Fruit fly (Drosophila melanogaster) whole organism, pupa: ENCODE measurements around the gene Cyp4ae1.

Experiments used
- CG10348 ChIP-seq: fragments of 200-800 bp; sonication (Bioruptor generic); IDR thresholded peaks from 2 replicates; pipeline ENCODE4 v1.3.6; 2022; ENCODE audit warnings: missing biosample characterization, missing genetic modification characterization
- CG12605 ChIP-seq: fragments of 200-800 bp; sonication (Bioruptor generic); IDR thresholded peaks from 2 replicates; pipeline ENCODE4 v1.3.6; 2022; ENCODE audit warnings: missing biosample characterization, missing genetic modification characterization
- CG13204 ChIP-seq: fragments of 200-800 bp; sonication (Bioruptor generic); optimal IDR thresholded peaks from 2 replicates; lab custom pipeline; 2018; ENCODE audit warnings: missing biosample characterization, mild to moderate bottlenecking, missing genetic modification characterization, moderate library complexity
- CG14655 ChIP-seq: fragments of 200-800 bp; sonication (Bioruptor generic); optimal IDR thresholded peaks from 3 replicates; lab custom pipeline; 2017; ENCODE audit warnings: mild to moderate bottlenecking, missing biosample characterization, missing genetic modification reagents, missing genetic modification characterization
- CG15710 ChIP-seq: fragments of 200-800 bp; sonication (Bioruptor generic); optimal IDR thresholded peaks from 2 replicates; lab custom pipeline; 2018; ENCODE audit warnings: missing biosample characterization, mild to moderate bottlenecking, missing genetic modification characterization, moderate library complexity
- CG17806 ChIP-seq: fragments of 200-800 bp; sonication (Bioruptor generic); optimal IDR thresholded peaks from 2 replicates; lab custom pipeline; 2018; ENCODE audit warnings: missing biosample characterization, mild to moderate bottlenecking, missing genetic modification characterization, moderate library complexity
- CG32121 ChIP-seq: fragments of 200-800 bp; sonication (Bioruptor generic); IDR thresholded peaks from 2 replicates; pipeline ENCODE4 v1.3.6; 2022; ENCODE audit warnings: missing biosample characterization, missing genetic modification characterization
- CG34367 ChIP-seq: fragments of 200-800 bp; sonication (Bioruptor generic); optimal IDR thresholded peaks from 2 replicates; lab custom pipeline; 2018; ENCODE audit warnings: missing biosample characterization, mild to moderate bottlenecking, missing genetic modification characterization
- CG4496 ChIP-seq: fragments of 200-800 bp; sonication (Bioruptor generic); IDR thresholded peaks from 3 replicates; pipeline ENCODE4 v1.3.6; 2022; ENCODE audit warnings: missing biosample characterization, missing genetic modification characterization
- CG8159 ChIP-seq: fragments of 200-800 bp; sonication (Bioruptor generic); optimal IDR thresholded peaks from 3 replicates; lab custom pipeline; 2018; ENCODE audit warnings: missing biosample characterization, mild to moderate bottlenecking, missing genetic modification characterization, moderate library complexity
- CG8301 ChIP-seq: fragments of 200-800 bp; sonication (Bioruptor generic); optimal IDR thresholded peaks from 2 replicates; lab custom pipeline; 2018; ENCODE audit warnings: missing biosample characterization, mild to moderate bottlenecking, missing genetic modification characterization
- CG9948 ChIP-seq: fragments of 200-800 bp; sonication (Bioruptor generic); optimal IDR thresholded peaks from 2 replicates; lab custom pipeline; 2018; ENCODE audit warnings: missing biosample characterization, mild to moderate bottlenecking, missing genetic modification characterization, moderate library complexity
- D1 ChIP-seq: fragments of 200-800 bp; sonication (Bioruptor generic); optimal IDR thresholded peaks from 2 replicates; lab custom pipeline; 2018; ENCODE audit warnings: missing biosample characterization, mild to moderate bottlenecking, missing genetic modification characterization, moderate library complexity
- EcR ChIP-seq: fragments of 200-800 bp; sonication (Bioruptor generic); optimal IDR thresholded peaks from 3 replicates; lab custom pipeline; 2019; ENCODE audit warnings: missing biosample characterization, missing genetic modification characterization, mild to moderate bottlenecking, moderate library complexity, missing genetic modification reagents
- Ets98B ChIP-seq: fragments of 200-800 bp; sonication (Bioruptor generic); IDR thresholded peaks from 2 replicates; pipeline ENCODE4 v1.3.6; 2022; ENCODE audit warnings: missing biosample characterization, missing genetic modification characterization
- Pif1A ChIP-seq: fragments of 200-800 bp; sonication (Bioruptor generic); optimal IDR thresholded peaks from 3 replicates; lab custom pipeline; 2016; ENCODE audit warnings: missing biosample characterization, missing genetic modification characterization
- Pif1B ChIP-seq: fragments of 200-800 bp; sonication (Bioruptor generic); optimal IDR thresholded peaks from 3 replicates; lab custom pipeline; 2016; ENCODE audit warnings: missing biosample characterization, missing genetic modification characterization
- Snoo ChIP-seq: fragments of 200-800 bp; sonication (Bioruptor generic); optimal IDR thresholded peaks from 3 replicates; lab custom pipeline; 2017; ENCODE audit warnings: missing biosample characterization, mild to moderate bottlenecking, missing genetic modification characterization, inconsistent platforms
- fd96Ca ChIP-seq: fragments of 200-800 bp; sonication (Bioruptor generic); IDR thresholded peaks from 3 replicates; pipeline ENCODE4 v1.3.6; 2022; ENCODE audit warnings: missing biosample characterization, missing genetic modification characterization
- gl ChIP-seq: fragments of 200-800 bp; sonication (Bioruptor generic); optimal IDR thresholded peaks from 2 replicates; lab custom pipeline; 2018; ENCODE audit warnings: missing biosample characterization, mild to moderate bottlenecking, missing genetic modification characterization
- rn ChIP-seq: fragments of 200-800 bp; sonication (Bioruptor generic); IDR thresholded peaks from 2 replicates; pipeline ENCODE4 v1.3.6; 2022; ENCODE audit warnings: missing biosample characterization, missing genetic modification characterization

Cyp4ae1 gene

dm6 chrX:2165394-2165793 lies 13.4 kb upstream of the Cyp4ae1 start:
- no peak for TF ChIP-seq EcR (GFP tag; lab: Kevin White, UChicago)
- no peak for TF ChIP-seq CG9948 (tag; lab: Kevin White, UChicago)
- TF ChIP-seq CG15710 (tag; lab: Kevin White, UChicago): no peak
- TF ChIP-seq D1 (tag; lab: Kevin White, UChicago): no peak
- peak; percentile 82 for TF ChIP-seq CG32121 (GFP tag; lab: Robert Waterston, UW)
- TF ChIP-seq gl (tag; lab: Kevin White, UChicago): no peak
- 0 out of 2 replicates have a peak, but pooled peaks have one; percentile 15 for TF ChIP-seq CG12605 (GFP tag; lab: Robert Waterston, UW)
- TF ChIP-seq Pif1A (GFP tag; lab: Kevin White, UChicago): no peak
- no peak for TF ChIP-seq CG8159 (tag; lab: Kevin White, UChicago)
- TF ChIP-seq CG10348 (GFP tag; lab: Robert Waterston, UW): peak; percentile 36; the same call in 1 of the 2 replicates
- no peak for TF ChIP-seq Pif1B (GFP tag; lab: Kevin White, UChicago)
- TF ChIP-seq CG17806 (tag; lab: Kevin White, UChicago): no peak
- TF ChIP-seq CG8301 (tag; lab: Kevin White, UChicago): peak; percentile 16
- no peak for TF ChIP-seq CG34367 (tag; lab: Kevin White, UChicago)
- peak; percentile 81 for TF ChIP-seq Ets98B
- TF ChIP-seq CG14655: no peak
- peak; percentile 80 for TF ChIP-seq fd96Ca (GFP tag; lab: Robert Waterston, UW)
- TF ChIP-seq Snoo (tag; lab: Kevin White, UChicago): no peak
- no peak for TF ChIP-seq rn
- TF ChIP-seq CG4496 (GFP tag; lab: Robert Waterston, UW): peak; percentile 79
- TF ChIP-seq CG13204: no peak

- TF ChIP-seq rn (peak; percentile 49; the same call in 1 of the 2 replicates), CG4496 (GFP tag; lab: Robert Waterston, UW) (peak; percentile 90), CG32121 (GFP tag; lab: Robert Waterston, UW) (peak; percentile 69), fd96Ca (GFP tag; lab: Robert Waterston, UW) (peak; percentile 87), CG13204 (no peak), CG34367 (tag; lab: Kevin White, UChicago) (no peak), CG8301 (tag; lab: Kevin White, UChicago) (peak; percentile 80), CG10348 (GFP tag; lab: Robert Waterston, UW) (0 out of 2 replicates have a peak, but pooled peaks have one; percentile 47), Pif1A (GFP tag; lab: Kevin White, UChicago) (no peak), CG12605 (GFP tag; lab: Robert Waterston, UW) (peak; percentile 64), CG17806 (tag; lab: Kevin White, UChicago) (no peak), Ets98B (peak; percentile 85)
Observed at dm6 chrX:2166129-2166528, 12.7 kb upstream of the Cyp4ae1 start.

- no peak for TF ChIP-seq fd96Ca (GFP tag; lab: Robert Waterston, UW)
- peak; percentile 62 for TF ChIP-seq CG32121 (GFP tag; lab: Robert Waterston, UW)
- no peak for TF ChIP-seq Ets98B
Observed at dm6 chrX:2168485-2169199, 10.2 kb upstream of the Cyp4ae1 start.

dm6 chrX:2170424-2170823 lies 8.4 kb upstream of the Cyp4ae1 start:
- TF ChIP-seq Pif1A (GFP tag; lab: Kevin White, UChicago) (no peak), CG10348 (GFP tag; lab: Robert Waterston, UW) (no peak), Snoo (tag; lab: Kevin White, UChicago) (no peak), Pif1B (GFP tag; lab: Kevin White, UChicago) (no peak), CG8301 (tag; lab: Kevin White, UChicago) (no peak), Ets98B (no peak), EcR (GFP tag; lab: Kevin White, UChicago) (no peak), rn (no peak), CG4496 (GFP tag; lab: Robert Waterston, UW) (no peak)

- TF ChIP-seq CG4496 (GFP tag; lab: Robert Waterston, UW) (0 out of 3 replicates have a peak, but pooled peaks have one; percentile 18), CG8301 (tag; lab: Kevin White, UChicago) (no peak)
Observed at dm6 chrX:2172420-2172827, 6.4 kb upstream of the Cyp4ae1 start, which contains the start of gene ND-B14.5A. Gene ND-B14.5A, plus strand, starts transcription at chrX:2172526.

- no peak for TF ChIP-seq rn
- no peak for TF ChIP-seq CG34367 (tag; lab: Kevin White, UChicago)
- no peak for TF ChIP-seq CG14655
- TF ChIP-seq CG15710 (tag; lab: Kevin White, UChicago): no peak
- TF ChIP-seq gl (tag; lab: Kevin White, UChicago): no peak
- TF ChIP-seq CG10348 (GFP tag; lab: Robert Waterston, UW): no peak
- TF ChIP-seq CG8159 (tag; lab: Kevin White, UChicago): no peak
- no peak for TF ChIP-seq EcR (GFP tag; lab: Kevin White, UChicago)
Observed at dm6 chrX:2175265-2175795, 3.5 kb upstream of the Cyp4ae1 start, which contains the start of gene Cyp4d14. Gene Cyp4d14, minus strand, starts transcription at chrX:2175315.
